Worm (Caenorhabditis elegans) whole organism, young adult: Measurements from ENCODE around the gene C03B1.9.

Experiments
- B0035.1 ChIP-seq: sonication (generic microtip); optimal IDR thresholded peaks from 2 replicates; lab custom pipeline; 2016; ENCODE audit warnings: missing genetic modification characterization, mild to moderate bottlenecking, missing compliant biosample characterization, missing genotype, missing genetic modification reagents
- C06A6.2 ChIP-seq: fragments of 200-800 bp; sonication (Bioruptor generic); conservative IDR thresholded peaks from 2 replicates; pipeline ENCODE4 v1.3.6; 2022; ENCODE audit warnings: missing genetic modification characterization, missing compliant biosample characterization
- C17E4.6 ChIP-seq: fragments of 200-800 bp; sonication (Bioruptor generic); IDR thresholded peaks from 2 replicates; pipeline ENCODE4 v1.3.6; 2022; ENCODE audit warnings: missing genetic modification reagents, missing genetic modification characterization, missing compliant biosample characterization
- F39B2.1 ChIP-seq: fragments of 200-800 bp; sonication (Bioruptor generic); IDR thresholded peaks from 2 replicates; pipeline ENCODE4 v1.3.6; 2022; ENCODE audit warnings: missing genetic modification reagents, missing genetic modification characterization, missing compliant biosample characterization
- F55B11.4 ChIP-seq: sonication (generic microtip); optimal IDR thresholded peaks from 2 replicates; lab custom pipeline; 2016; ENCODE audit warnings: missing compliant biosample characterization, missing genetic modification characterization, borderline replicate concordance; ENCODE audit not compliant: insufficient read depth
- F57C9.4 ChIP-seq: sonication (generic microtip); optimal IDR thresholded peaks from 2 replicates; lab custom pipeline; 2017; ENCODE audit warnings: mild to moderate bottlenecking, missing genetic modification characterization, missing compliant biosample characterization
- Y95B8A.8 ChIP-seq: fragments of 200-800 bp; sonication (Bioruptor generic); IDR thresholded peaks from 2 replicates; pipeline ENCODE4 v1.3.6; 2022; ENCODE audit warnings: missing genetic modification reagents, missing genetic modification characterization, missing compliant biosample characterization
- aptf-2 ChIP-seq: fragments of 200-800 bp; sonication (Bioruptor generic); conservative IDR thresholded peaks from 2 replicates; pipeline ENCODE4 v1.3.6; 2022; ENCODE audit warnings: missing genetic modification reagents, missing genetic modification characterization, missing compliant biosample characterization
- aptf-3 ChIP-seq: fragments of 200-800 bp; sonication (Bioruptor generic); IDR thresholded peaks from 2 replicates; pipeline ENCODE4 v1.3.6; 2022; ENCODE audit warnings: missing genetic modification characterization, missing compliant biosample characterization
- athp-1 ChIP-seq: sonication (generic microtip); optimal IDR thresholded peaks from 2 replicates; lab custom pipeline; 2017; ENCODE audit warnings: mild to moderate bottlenecking, missing genetic modification characterization, missing compliant biosample characterization
- bed-2 ChIP-seq: fragments of 200-800 bp; sonication (Bioruptor generic); IDR thresholded peaks from 2 replicates; pipeline ENCODE4 v1.3.6; 2022; ENCODE audit warnings: missing genetic modification reagents, missing genetic modification characterization, missing compliant biosample characterization
- ccch-3 ChIP-seq: fragments of 200-800 bp; sonication (Bioruptor generic); optimal IDR thresholded peaks from 2 replicates; lab custom pipeline; 2018; ENCODE audit warnings: mild to moderate bottlenecking, missing genetic modification characterization, missing compliant biosample characterization
- ceh-27 ChIP-seq: fragments of 200-800 bp; sonication (Bioruptor generic); optimal IDR thresholded peaks from 2 replicates; lab custom pipeline; 2018; ENCODE audit warnings: mild to moderate bottlenecking, missing genetic modification characterization, moderate library complexity, missing compliant biosample characterization
- ceh-40 ChIP-seq: fragments of 200-800 bp; sonication (Bioruptor generic); IDR thresholded peaks from 2 replicates; pipeline ENCODE4 v1.3.6; 2022; ENCODE audit warnings: missing genetic modification characterization, missing compliant biosample characterization
- ceh-58 ChIP-seq: fragments of 200-800 bp; sonication (Bioruptor generic); IDR thresholded peaks from 2 replicates; pipeline ENCODE4 v1.3.6; 2022; ENCODE audit warnings: missing genetic modification characterization, missing compliant biosample characterization
- chd-7 ChIP-seq: sonication (generic microtip); optimal IDR thresholded peaks from 2 replicates; lab custom pipeline; 2016; ENCODE audit warnings: mild to moderate bottlenecking, missing genetic modification characterization, moderate library complexity, missing compliant biosample characterization
- dox-1 ChIP-seq: fragments of 200-800 bp; sonication (Bioruptor generic); IDR thresholded peaks from 2 replicates; pipeline ENCODE4 v1.3.6; 2022; ENCODE audit warnings: missing genetic modification reagents, missing genetic modification characterization, missing compliant biosample characterization
- dpff-1 ChIP-seq: sonication (generic microtip); optimal IDR thresholded peaks from 2 replicates; lab custom pipeline; 2017; ENCODE audit warnings: mild to moderate bottlenecking, missing genetic modification characterization, missing compliant biosample characterization
- dpl-1 ChIP-seq: fragments of 150-350 bp; optimal IDR thresholded peaks from 2 replicates; lab custom pipeline; 2014; ENCODE audit warnings: missing biosample characterization, missing genetic modification reagents, missing genetic modification characterization
- egl-18 ChIP-seq: fragments of 200-800 bp; sonication (Bioruptor generic); IDR thresholded peaks from 2 replicates; pipeline ENCODE4 v1.3.6; 2022; ENCODE audit warnings: missing genetic modification reagents, missing genetic modification characterization, missing compliant biosample characterization
- ekl-4 ChIP-seq: fragments of 200-800 bp; sonication (Bioruptor generic); IDR thresholded peaks from 2 replicates; pipeline ENCODE4 v1.3.6; 2022; ENCODE audit warnings: missing genetic modification reagents, missing genetic modification characterization, missing compliant biosample characterization
- fkh-3 ChIP-seq: sonication (generic microtip); optimal IDR thresholded peaks from 2 replicates; lab custom pipeline; 2016; ENCODE audit warnings: mild to moderate bottlenecking, missing genetic modification characterization, missing compliant biosample characterization
- gei-17 ChIP-seq: fragments of 200-800 bp; sonication (Bioruptor generic); optimal IDR thresholded peaks from 2 replicates; lab custom pipeline; 2018; ENCODE audit warnings: mild to moderate bottlenecking, missing genetic modification characterization, missing compliant biosample characterization
- hlh-26 ChIP-seq: fragments of 200-800 bp; sonication (Bioruptor generic); conservative IDR thresholded peaks from 2 replicates; pipeline ENCODE4 v1.3.6; 2022; ENCODE audit warnings: missing genetic modification reagents, missing genetic modification characterization, missing compliant biosample characterization
- hmg-1.2 ChIP-seq: fragments of 200-800 bp; sonication (Bioruptor generic); IDR thresholded peaks from 2 replicates; pipeline ENCODE4 v1.3.6; 2022; ENCODE audit warnings: missing genetic modification reagents, missing genetic modification characterization, missing compliant biosample characterization
- hsf-1 ChIP-seq: fragments of 200-800 bp; sonication (Bioruptor generic); IDR thresholded peaks from 2 replicates; pipeline ENCODE4 v1.3.6; 2022; ENCODE audit warnings: missing genetic modification reagents, missing genetic modification characterization, missing compliant biosample characterization
- let-526 ChIP-seq: fragments of 200-800 bp; sonication (Bioruptor generic); IDR thresholded peaks from 2 replicates; pipeline ENCODE4 v1.3.6; 2022; ENCODE audit warnings: missing genetic modification reagents, missing genetic modification characterization, missing compliant biosample characterization
- madf-3 ChIP-seq: fragments of 200-800 bp; sonication (Bioruptor generic); IDR thresholded peaks from 2 replicates; pipeline ENCODE4 v1.3.6; 2022; ENCODE audit warnings: missing genetic modification reagents, missing genetic modification characterization, missing compliant biosample characterization
- madf-8 ChIP-seq: fragments of 200-800 bp; sonication (Bioruptor generic); conservative IDR thresholded peaks from 2 replicates; pipeline ENCODE4 v1.3.6; 2022; ENCODE audit warnings: missing genetic modification reagents, missing genetic modification characterization, missing compliant biosample characterization
- mel-28 ChIP-seq: sonication (generic microtip); optimal IDR thresholded peaks from 2 replicates; lab custom pipeline; 2016; ENCODE audit warnings: borderline replicate concordance, mild to moderate bottlenecking, missing genetic modification characterization, missing compliant biosample characterization
- mxl-1 ChIP-seq: sonication (generic microtip); optimal IDR thresholded peaks from 2 replicates; lab custom pipeline; 2016; ENCODE audit warnings: missing genetic modification characterization, missing compliant biosample characterization
- nfya-1 ChIP-seq: sonication (generic microtip); optimal IDR thresholded peaks from 2 replicates; lab custom pipeline; 2017; ENCODE audit warnings: antibody characterized with exemption, missing compliant biosample characterization, missing genetic modification characterization, borderline replicate concordance; ENCODE audit not compliant: insufficient read depth
- nfya-2 ChIP-seq: fragments of 200-800 bp; sonication (Bioruptor generic); IDR thresholded peaks from 2 replicates; pipeline ENCODE4 v1.3.6; 2022; ENCODE audit warnings: missing genetic modification reagents, missing genetic modification characterization, missing compliant biosample characterization
- nfyb-1 ChIP-seq: fragments of 200-800 bp; sonication (Bioruptor generic); IDR thresholded peaks from 2 replicates; pipeline ENCODE4 v1.3.6; 2022; ENCODE audit warnings: missing genetic modification reagents, missing genetic modification characterization, missing compliant biosample characterization
- nhr-27 ChIP-seq: fragments of 200-800 bp; sonication (Bioruptor generic); optimal IDR thresholded peaks from 2 replicates; lab custom pipeline; 2018; ENCODE audit warnings: mild to moderate bottlenecking, missing genetic modification characterization, moderate library complexity, missing compliant biosample characterization
- rcor-1 ChIP-seq: fragments of 200-800 bp; sonication (Bioruptor generic); IDR thresholded peaks from 2 replicates; pipeline ENCODE4 v1.3.6; 2022; ENCODE audit warnings: missing genetic modification reagents, missing genetic modification characterization, missing compliant biosample characterization
- rec-8 ChIP-seq, 2 experiments: sonication (generic microtip); optimal IDR thresholded peaks; 2 replicates each; lab custom pipeline; 2016; ENCODE audit warnings: mild to moderate bottlenecking in 2 of 2, missing genetic modification characterization in 2 of 2, missing genetic modification reagents in 2 of 2, missing genotype in 2 of 2, missing biosample characterization in 1 of 2, missing compliant biosample characterization in 1 of 2, moderate library complexity in 1 of 2
- rpc-1 ChIP-seq, 2 experiments: fragments of 150-350 bp in 1 of 2; sonication (generic microtip) in 1 of 2; optimal IDR thresholded peaks; 2 replicates each; lab custom pipeline; 2014 to 2018; ENCODE audit warnings: missing biosample characterization in 1 of 2, missing genetic modification characterization in 1 of 2, missing genetic modification reagents in 1 of 2, missing genotype in 1 of 2
- sdz-38 ChIP-seq: sonication (generic microtip); optimal IDR thresholded peaks from 2 replicates; lab custom pipeline; 2016; ENCODE audit warnings: missing genotype, missing genetic modification characterization, missing compliant biosample characterization
- sea-2 ChIP-seq: fragments of 200-800 bp; sonication (Bioruptor generic); IDR thresholded peaks from 2 replicates; pipeline ENCODE4 v1.3.6; 2022; ENCODE audit warnings: missing genetic modification characterization, missing compliant biosample characterization
- snpc-1.1 ChIP-seq: sonication (generic microtip); optimal IDR thresholded peaks from 2 replicates; lab custom pipeline; 2017; ENCODE audit warnings: missing genetic modification characterization, mild to moderate bottlenecking, missing compliant biosample characterization, antibody characterized with exemption, moderate library complexity, missing genotype, missing genetic modification reagents; ENCODE audit not compliant: insufficient read depth
- snpc-1.3 ChIP-seq: sonication (generic microtip); optimal IDR thresholded peaks from 2 replicates; lab custom pipeline; 2017; ENCODE audit warnings: missing genetic modification characterization, mild to moderate bottlenecking, missing compliant biosample characterization, antibody characterized with exemption, moderate library complexity, missing genotype, missing genetic modification reagents; ENCODE audit not compliant: insufficient read depth
- snpc-3.4 ChIP-seq: sonication (generic microtip); optimal IDR thresholded peaks from 2 replicates; lab custom pipeline; 2017; ENCODE audit warnings: missing genetic modification characterization, mild to moderate bottlenecking, missing compliant biosample characterization, antibody characterized with exemption, moderate library complexity, missing genotype, missing genetic modification reagents
- sptf-2 ChIP-seq: fragments of 200-800 bp; sonication (Bioruptor generic); optimal IDR thresholded peaks from 2 replicates; lab custom pipeline; 2018; ENCODE audit warnings: mild to moderate bottlenecking, missing genetic modification characterization, missing compliant biosample characterization
- tbp1 ChIP-seq: fragments of 200-800 bp; sonication (Bioruptor generic); optimal IDR thresholded peaks from 2 replicates; lab custom pipeline; 2018; ENCODE audit warnings: mild to moderate bottlenecking, missing genetic modification characterization, missing compliant biosample characterization
- zfh-2 ChIP-seq: fragments of 200-800 bp; sonication (Bioruptor generic); conservative IDR thresholded peaks from 2 replicates; pipeline ENCODE4 v1.3.6; 2022; ENCODE audit warnings: missing genetic modification reagents, missing genetic modification characterization, missing compliant biosample characterization
- ztf-22 ChIP-seq: fragments of 200-800 bp; sonication (Bioruptor generic); optimal IDR thresholded peaks from 2 replicates; lab custom pipeline; 2018; ENCODE audit warnings: mild to moderate bottlenecking, missing genetic modification characterization, moderate library complexity, missing compliant biosample characterization

C03B1.9 gene

DNA sequence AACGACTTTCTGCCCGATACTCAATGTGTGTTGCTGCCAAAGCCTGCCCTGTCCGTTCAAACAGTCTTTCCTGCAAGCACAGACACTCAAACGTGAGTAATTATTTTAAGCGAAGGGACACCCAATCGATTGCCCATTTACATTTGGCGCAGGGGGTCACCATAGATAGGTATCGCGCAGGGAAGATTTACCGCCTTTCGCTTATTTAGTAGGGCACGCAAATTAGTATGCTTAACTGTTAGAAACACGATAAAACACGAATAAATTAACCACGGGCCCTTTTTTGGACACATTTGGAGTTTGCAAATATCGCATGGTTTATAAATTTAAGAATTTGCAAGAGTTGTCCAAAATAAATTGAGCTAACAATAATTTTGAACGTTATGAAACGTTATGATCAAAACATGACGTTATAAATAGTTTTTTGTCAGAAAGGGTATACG, 50.5 kb downstream of the C03B1.9 start (continued):
- TF ChIP-seq ztf-22 (GFP tag; lab: Kevin White, UChicago) (peak; percentile 96), nfya-1 (no peak), egl-18 (peak; percentile 96), C06A6.2 (GFP tag; lab: Robert Waterston, UW) (peak; percentile 98), ceh-40 (0 out of 2 replicates have a peak, but pooled peaks have one; percentile 24), sptf-2 (GFP tag; lab: Kevin White, UChicago) (no peak), nhr-27 (tag; lab: Kevin White, UChicago) (peak; percentile 96), bed-2 (peak; percentile 93; the same call in 1 of the 2 replicates), gei-17 (GFP tag; lab: Kevin White, UChicago) (peak; percentile 99), zfh-2 (no peak; the same call in 1 of the 2 replicates), dox-1 (GFP tag; lab: Robert Waterston, UW) (peak; percentile 99), Y95B8A.8 (GFP tag; lab: Robert Waterston, UW) (0 out of 2 replicates have a peak, but pooled peaks have one; percentile 48), chd-7 (tag; lab: Kevin White, UChicago) (peak; percentile 99), ceh-27 (GFP tag; lab: Kevin White, UChicago) (peak; percentile 99), nfya-2 (GFP tag; lab: Robert Waterston, UW) (0 out of 2 replicates have a peak, but pooled peaks have one; percentile 72), dpff-1 (tag; lab: Kevin White, UChicago) (peak; percentile 99), F57C9.4 (peak; percentile 69), aptf-3 (GFP tag; lab: Robert Waterston, UW) (no peak), ceh-58 (0 out of 2 replicates have a peak, but pooled peaks have one; percentile 54), ccch-3 (peak; percentile 96), B0035.1 (peak; percentile 97), rcor-1 (GFP tag; lab: Robert Waterston, UW) (peak; percentile 98), mxl-1 (no peak), F39B2.1 (GFP tag; lab: Robert Waterston, UW) (no peak), let-526 (GFP tag; lab: Robert Waterston, UW) (peak; percentile 94), dpl-1 (GFP tag; lab: Kevin White, UChicago) (peak; percentile 19), madf-8 (GFP tag; lab: Robert Waterston, UW) (no peak), F55B11.4 (tag; lab: Kevin White, UChicago) (no peak), rpc-1 (optimal IDR thresholded peaks at IDR 0.05; lab: Kevin White, UChicago) (peak; percentile 17), rpc-1 (tag; optimal IDR thresholded peaks at IDR 0.05; lab: Kevin White, UChicago) (no peak), C17E4.6 (GFP tag; lab: Robert Waterston, UW) (peak; percentile 94), snpc-1.1 (no peak), athp-1 (tag; lab: Kevin White, UChicago) (peak; percentile 89), sea-2 (GFP tag; lab: Robert Waterston, UW) (peak; percentile 89), fkh-3 (tag; lab: Kevin White, UChicago) (no peak), hmg-1.2 (peak; percentile 88), sdz-38 (peak; percentile 21), tbp1 (GFP tag; lab: Kevin White, UChicago) (peak; percentile 81), ekl-4 (GFP tag; lab: Robert Waterston, UW) (peak; percentile 97), mel-28 (tag; lab: Kevin White, UChicago) (peak; percentile 47), hsf-1 (GFP tag; lab: Robert Waterston, UW) (peak; percentile 67), aptf-2 (GFP tag; lab: Robert Waterston, UW) (peak; percentile 39; the same call in 1 of the 2 replicates), madf-3 (GFP tag; lab: Robert Waterston, UW) (peak; percentile 84; the same call in 1 of the 2 replicates), snpc-1.3 (no peak), rec-8 (tag; optimal IDR thresholded peaks at IDR 0.05; lab: Kevin White, UChicago) (peak; percentile 17 to 66), nfyb-1 (peak; percentile 98), snpc-3.4 (tag; lab: Kevin White, UChicago) (no peak), hlh-26 (GFP tag; lab: Robert Waterston, UW) (no peak)
